Fruit fly (Drosophila melanogaster): ENCODE results near the gene CG32536.

dm6 chrX:19260696-19260989 is 16.1 kb downstream of the CG32536 start:
- TF ChIP-seq Hr38 (GFP tag; optimal IDR thresholded peaks at IDR 0.05) (no peak), net (GFP tag; optimal IDR thresholded peaks at IDR 0.05) (no peak), vri (GFP tag; optimal IDR thresholded peaks at IDR 0.05) (no peak), CG15336 (GFP tag; IDR thresholded peaks at IDR 0.05) (no peak), pdm3 (GFP tag; optimal IDR thresholded peaks at IDR 0.05) (no peak), CG32006 (GFP tag; optimal IDR thresholded peaks at IDR 0.05) (no peak), Smox (GFP tag; optimal IDR thresholded peaks at IDR 0.05) (no peak), spab (GFP tag; optimal IDR thresholded peaks at IDR 0.05) (no peak), CG11762 (GFP tag; optimal IDR thresholded peaks at IDR 0.05; ENCODE audit: insufficient read depth) (no peak), CG4318 (GFP tag; optimal IDR thresholded peaks at IDR 0.05) (no peak), CG11902 (GFP tag; optimal IDR thresholded peaks at IDR 0.05) (no peak), CG10631 (GFP tag; optimal IDR thresholded peaks at IDR 0.05) (no peak), CG16779 (tag; optimal IDR thresholded peaks at IDR 0.05) (no peak)

All from whole organism, prepupa.